Worm (Caenorhabditis elegans): ENCODE results near the gene ceh-57.
A peak's percentile ranks its signal among the peaks of the same experiment; 100 is the strongest.

Gene ceh-57

ce11 chrII:10389776-10390175 lies 22.7 kb upstream of the ceh-57 start (continued):
- TF ChIP-seq rec-8 (tag; optimal IDR thresholded peaks at IDR 0.05) (no peak), cebp-1 (GFP tag; IDR thresholded peaks at IDR 0.05) (no peak), cebp-1 (tag; optimal IDR thresholded peaks at IDR 0.05) (peak; percentile 52), F39B2.1 (GFP tag; IDR thresholded peaks at IDR 0.05) (no peak), F52B5.7 (tag; optimal IDR thresholded peaks at IDR 0.05) (no peak), chd-7 (tag; optimal IDR thresholded peaks at IDR 0.05) (no peak), C06A6.2 (GFP tag; conservative IDR thresholded peaks at IDR 0.05) (no peak), nhr-120 (GFP tag; IDR thresholded peaks at IDR 0.05) (no peak), T26A5.8 (tag; optimal IDR thresholded peaks at IDR 0.05) (no peak), madf-6 (GFP tag; IDR thresholded peaks at IDR 0.05) (0 out of 2 replicates have a peak, but pooled peaks have one; percentile 15), mcd-1 (GFP tag; IDR thresholded peaks at IDR 0.05) (peak; percentile 38), him-1 (tag; optimal IDR thresholded peaks at IDR 0.05) (no peak), pha-4 (tag; optimal IDR thresholded peaks at IDR 0.05) (no peak), snpc-1.1 (tag; optimal IDR thresholded peaks at IDR 0.05; ENCODE audit: insufficient read depth) (no peak), attf-6 (GFP tag; IDR thresholded peaks at IDR 0.05) (no peak), ZK185.1 (tag; optimal IDR thresholded peaks at IDR 0.05; ENCODE audit: poor library complexity, severe bottlenecking) (no peak), lir-1 (GFP tag; conservative IDR thresholded peaks at IDR 0.05) (no peak), F10E7.11 (tag; optimal IDR thresholded peaks at IDR 0.05) (no peak), let-607 (tag; optimal IDR thresholded peaks at IDR 0.05) (peak; percentile 66 to 71), Y95B8A.8 (GFP tag; IDR thresholded peaks at IDR 0.05) (no peak), lag-1 (GFP tag; IDR thresholded peaks at IDR 0.05) (no peak), Y53F4B.3 (GFP tag; IDR thresholded peaks at IDR 0.05) (no peak), lin-40 (tag; optimal IDR thresholded peaks at IDR 0.05) (no peak), madf-8 (GFP tag; conservative IDR thresholded peaks at IDR 0.05) (no peak), aptf-3 (GFP tag; IDR thresholded peaks at IDR 0.05) (no peak), dpff-1 (tag; optimal IDR thresholded peaks at IDR 0.05) (no peak), attf-3 (GFP tag; conservative IDR thresholded peaks at IDR 0.05) (no peak), repo-1 (tag; optimal IDR thresholded peaks at IDR 0.05) (no peak), F57C9.4 (tag; optimal IDR thresholded peaks at IDR 0.05) (no peak), B0019.2 (GFP tag; conservative IDR thresholded peaks at IDR 0.05) (no peak), F37B4.10 (GFP tag; IDR thresholded peaks at IDR 0.05) (no peak), zim-3 (tag; optimal IDR thresholded peaks at IDR 0.05) (no peak), tbp1 (GFP tag; optimal IDR thresholded peaks at IDR 0.05) (peak; percentile 35), fkh-3 (tag; optimal IDR thresholded peaks at IDR 0.05) (no peak), madf-3 (GFP tag; IDR thresholded peaks at IDR 0.05) (no peak), F23B12.7 (tag; optimal IDR thresholded peaks at IDR 0.05; ENCODE audit: insufficient read depth) (no peak), K12H6.12 (tag; optimal IDR thresholded peaks at IDR 0.05) (no peak), ceh-79 (tag; optimal IDR thresholded peaks at IDR 0.05) (no peak), tbx-9 (tag; optimal IDR thresholded peaks at IDR 0.05; ENCODE audit: borderline replicate concordance) (no peak), F55B11.4 (tag; optimal IDR thresholded peaks at IDR 0.05; ENCODE audit: borderline replicate concordance, insufficient read depth) (no peak), snpc-1.3 (tag; optimal IDR thresholded peaks at IDR 0.05; ENCODE audit: insufficient read depth) (no peak), mes-4 (tag; optimal IDR thresholded peaks at IDR 0.05) (no peak), snpc-3.4 (tag; optimal IDR thresholded peaks at IDR 0.05) (no peak), ztf-25 (GFP tag; IDR thresholded peaks at IDR 0.05) (no peak), F57A8.1 (GFP tag; optimal IDR thresholded peaks at IDR 0.05) (no peak), ztf-26 (tag; optimal IDR thresholded peaks at IDR 0.05) (no peak), C17E4.6 (GFP tag; IDR thresholded peaks at IDR 0.05) (no peak), nfya-1 (tag; optimal IDR thresholded peaks at IDR 0.05; ENCODE audit: borderline replicate concordance, insufficient read depth) (no peak)

All from whole organism, young adult.